Fruit fly (Drosophila melanogaster) whole organism, embryonic: Measurements from ENCODE around the gene CG32708.

Experiments
- Ada2b ChIP-seq: fragments of 200-800 bp; sonication (Bioruptor generic); IDR thresholded peaks from 2 replicates; pipeline ENCODE4 v1.3.6; 2022; ENCODE audit warnings: missing biosample characterization, missing genetic modification characterization
- Blimp-1 ChIP-seq: fragments of 200-800 bp; sonication (Bioruptor generic); optimal IDR thresholded peaks from 3 replicates; lab custom pipeline; 2018; ENCODE audit warnings: missing biosample characterization, missing genetic modification characterization, mild to moderate bottlenecking, moderate library complexity, missing genetic modification reagents
- CG12219 ChIP-seq: fragments of 200-800 bp; sonication (Bioruptor generic); optimal IDR thresholded peaks from 3 replicates; lab custom pipeline; 2018; ENCODE audit warnings: missing biosample characterization, mild to moderate bottlenecking, missing genetic modification characterization
- CG12236 ChIP-seq: fragments of 200-800 bp; sonication (Bioruptor generic); optimal IDR thresholded peaks from 2 replicates; lab custom pipeline; 2016; ENCODE audit warnings: missing biosample characterization, missing genetic modification characterization
- CG12769 ChIP-seq: fragments of 200-800 bp; sonication (Bioruptor generic); optimal IDR thresholded peaks from 2 replicates; lab custom pipeline; 2019; ENCODE audit warnings: missing biosample characterization, mild to moderate bottlenecking, missing genetic modification characterization, moderate library complexity
- CG13123 ChIP-seq: fragments of 200-800 bp; sonication (Bioruptor generic); optimal IDR thresholded peaks from 2 replicates; lab custom pipeline; 2016; ENCODE audit warnings: missing biosample characterization, missing genetic modification characterization
- CG14667 ChIP-seq: fragments of 200-800 bp; sonication (Bioruptor generic); IDR thresholded peaks from 2 replicates; pipeline ENCODE4 v1.3.6; 2022; ENCODE audit warnings: missing biosample characterization, missing genetic modification characterization
- CG15696 ChIP-seq: fragments of 200-800 bp; sonication (Bioruptor generic); optimal IDR thresholded peaks from 2 replicates; lab custom pipeline; 2019; ENCODE audit warnings: missing biosample characterization, mild to moderate bottlenecking, missing genetic modification characterization, moderate library complexity
- CG16863 ChIP-seq: fragments of 200-800 bp; sonication (Bioruptor generic); optimal IDR thresholded peaks from 3 replicates; lab custom pipeline; 2016; ENCODE audit warnings: missing biosample characterization, missing genetic modification characterization
- CG2129 ChIP-seq: fragments of 200-800 bp; sonication (Bioruptor generic); IDR thresholded peaks from 2 replicates; pipeline ENCODE4 v1.3.6; 2022; ENCODE audit warnings: missing biosample characterization, missing genetic modification characterization; ENCODE audit not compliant: partially characterized antibody
- CG2875 ChIP-seq: fragments of 200-800 bp; sonication (Bioruptor generic); optimal IDR thresholded peaks from 2 replicates; lab custom pipeline; 2017; ENCODE audit warnings: missing biosample characterization, mild to moderate bottlenecking, missing genetic modification characterization, missing genetic modification reagents
- CG3281 ChIP-seq: fragments of 200-800 bp; sonication (Bioruptor generic); optimal IDR thresholded peaks from 3 replicates; lab custom pipeline; 2017; ENCODE audit warnings: missing biosample characterization, mild to moderate bottlenecking, missing genetic modification characterization
- CG34422 ChIP-seq: fragments of 200-800 bp; sonication (Bioruptor generic); IDR thresholded peaks from 3 replicates; pipeline ENCODE4 v1.3.6; 2022; ENCODE audit warnings: missing biosample characterization, missing genetic modification characterization
- CG4707 ChIP-seq: fragments of 200-800 bp; sonication (Bioruptor generic); optimal IDR thresholded peaks from 2 replicates; lab custom pipeline; 2018; ENCODE audit warnings: missing biosample characterization, mild to moderate bottlenecking, missing genetic modification characterization, moderate library complexity
- CG6272 ChIP-seq: fragments of 200-800 bp; sonication (Bioruptor generic); IDR thresholded peaks from 2 replicates; pipeline ENCODE4 v1.3.6; 2022; ENCODE audit warnings: missing biosample characterization, missing genetic modification characterization
- CG7987 ChIP-seq: fragments of 200-800 bp; sonication (Bioruptor generic); optimal IDR thresholded peaks from 2 replicates; lab custom pipeline; 2018; ENCODE audit warnings: missing biosample characterization, mild to moderate bottlenecking, missing genetic modification characterization, moderate library complexity
- CG8290 ChIP-seq, 3 experiments: fragments of 200-800 bp; sonication (Bioruptor generic); optimal IDR thresholded peaks; 2 replicates each; lab custom pipeline; 2016 to 2019; ENCODE audit warnings: missing biosample characterization in 3 of 3, missing genetic modification characterization in 3 of 3, mild to moderate bottlenecking in 2 of 3, moderate library complexity in 1 of 3
- CG9932 ChIP-seq: fragments of 200-800 bp; sonication (Bioruptor generic); IDR thresholded peaks from 2 replicates; pipeline ENCODE4 v1.3.6; 2022; ENCODE audit warnings: missing biosample characterization, missing genetic modification characterization
- Doc2 ChIP-seq: fragments of 200-800 bp; sonication (Bioruptor generic); IDR thresholded peaks from 2 replicates; pipeline ENCODE4 v1.3.6; 2022; ENCODE audit warnings: missing biosample characterization, missing genetic modification characterization
- Dref ChIP-seq: fragments of 200-800 bp; sonication (Bioruptor generic); IDR thresholded peaks from 2 replicates; pipeline ENCODE4 v1.3.6; 2022; ENCODE audit warnings: missing biosample characterization, missing genetic modification characterization
- Drgx ChIP-seq: fragments of 200-800 bp; sonication (Bioruptor generic); IDR thresholded peaks from 2 replicates; pipeline ENCODE4 v1.3.6; 2022; ENCODE audit warnings: missing biosample characterization, missing genetic modification characterization
- Gsc ChIP-seq: fragments of 200-800 bp; sonication (Bioruptor generic); IDR thresholded peaks from 2 replicates; pipeline ENCODE4 v1.3.6; 2022; ENCODE audit warnings: missing biosample characterization, missing genetic modification characterization
- HLHmδ ChIP-seq: fragments of 200-800 bp; sonication (Bioruptor generic); optimal IDR thresholded peaks from 2 replicates; lab custom pipeline; 2018; ENCODE audit warnings: missing biosample characterization, mild to moderate bottlenecking, missing genetic modification characterization, moderate library complexity
- Hand ChIP-seq: fragments of 200-800 bp; sonication (Bioruptor generic); optimal IDR thresholded peaks from 2 replicates; lab custom pipeline; 2017; ENCODE audit warnings: mild to moderate bottlenecking, missing biosample characterization, missing genetic modification reagents, missing genetic modification characterization
- Hmx ChIP-seq: fragments of 200-800 bp; sonication (Bioruptor generic); optimal IDR thresholded peaks from 2 replicates; lab custom pipeline; 2016; ENCODE audit warnings: missing biosample characterization, missing genetic modification characterization
- Lpt ChIP-seq: fragments of >200 bp; optimal IDR thresholded peaks from 2 replicates; lab custom pipeline; 2018; ENCODE audit warnings: missing biosample characterization, missing genetic modification characterization
- NC2β ChIP-seq: fragments of 200-800 bp; sonication (Bioruptor generic); optimal IDR thresholded peaks from 2 replicates; lab custom pipeline; 2016; ENCODE audit warnings: missing biosample characterization, missing genetic modification characterization
- Nf-YB ChIP-seq: fragments of 200-800 bp; sonication (Bioruptor generic); optimal IDR thresholded peaks from 3 replicates; lab custom pipeline; 2019; ENCODE audit warnings: missing biosample characterization, mild to moderate bottlenecking, missing genetic modification characterization, moderate library complexity
- Oli ChIP-seq: fragments of 200-800 bp; sonication (Bioruptor generic); optimal IDR thresholded peaks from 2 replicates; lab custom pipeline; 2018; ENCODE audit warnings: missing biosample characterization, mild to moderate bottlenecking, missing genetic modification characterization, moderate library complexity
- Optix ChIP-seq: fragments of 200-800 bp; sonication (Bioruptor generic); IDR thresholded peaks from 3 replicates; pipeline ENCODE4 v1.3.6; 2022; ENCODE audit warnings: missing biosample characterization, missing genetic modification characterization
- Ravus ChIP-seq: fragments of 200-800 bp; sonication (Bioruptor generic); IDR thresholded peaks from 2 replicates; pipeline ENCODE4 v1.3.6; 2022; ENCODE audit warnings: missing biosample characterization, missing genetic modification characterization
- Six4 ChIP-seq: fragments of 200-800 bp; sonication (Bioruptor generic); optimal IDR thresholded peaks from 2 replicates; lab custom pipeline; 2016; ENCODE audit warnings: missing biosample characterization, missing genetic modification characterization
- Xbp1 ChIP-seq: fragments of 200-800 bp; sonication (Bioruptor generic); optimal IDR thresholded peaks from 3 replicates; lab custom pipeline; 2016; ENCODE audit warnings: missing biosample characterization, mild to moderate bottlenecking, missing genetic modification characterization
- YL-1 ChIP-seq: fragments of 200-800 bp; sonication (Bioruptor generic); optimal IDR thresholded peaks from 3 replicates; lab custom pipeline; 2017; ENCODE audit warnings: missing biosample characterization, mild to moderate bottlenecking, missing genetic modification characterization
- ato ChIP-seq: fragments of 200-800 bp; sonication (Bioruptor generic); IDR thresholded peaks from 2 replicates; pipeline ENCODE4 v1.3.6; 2022; ENCODE audit warnings: missing biosample characterization, missing genetic modification characterization; ENCODE audit not compliant: partially characterized antibody
- btn ChIP-seq: fragments of 200-800 bp; sonication (Bioruptor generic); optimal IDR thresholded peaks from 2 replicates; lab custom pipeline; 2016; ENCODE audit warnings: missing biosample characterization, missing genetic modification characterization
- cg ChIP-seq: fragments of 200-800 bp; sonication (Bioruptor generic); optimal IDR thresholded peaks from 3 replicates; lab custom pipeline; 2019; ENCODE audit warnings: missing biosample characterization, mild to moderate bottlenecking, missing genetic modification characterization, moderate library complexity
- crc ChIP-seq: fragments of 200-800 bp; sonication (Bioruptor generic); optimal IDR thresholded peaks from 2 replicates; lab custom pipeline; 2016; ENCODE audit warnings: missing biosample characterization, missing genetic modification characterization
- da ChIP-seq: fragments of 200-800 bp; sonication (Bioruptor generic); optimal IDR thresholded peaks from 2 replicates; lab custom pipeline; 2016; ENCODE audit warnings: missing biosample characterization, missing genetic modification characterization
- dmrt11E ChIP-seq: fragments of 200-800 bp; sonication (Bioruptor generic); optimal IDR thresholded peaks from 3 replicates; lab custom pipeline; 2018; ENCODE audit warnings: missing biosample characterization, mild to moderate bottlenecking, missing genetic modification characterization, moderate library complexity
- emc ChIP-seq: fragments of 200-800 bp; sonication (Bioruptor generic); optimal IDR thresholded peaks from 2 replicates; lab custom pipeline; 2016; ENCODE audit warnings: missing biosample characterization, missing genetic modification characterization
- eve ChIP-seq, 2 experiments: fragments of >200 bp; optimal IDR thresholded peaks; 2 replicates each; lab custom pipeline; 2017; ENCODE audit warnings: missing biosample characterization in 2 of 2, missing genetic modification characterization in 2 of 2
- fd3F ChIP-seq: fragments of 200-800 bp; sonication (Bioruptor generic); optimal IDR thresholded peaks from 2 replicates; lab custom pipeline; 2018; ENCODE audit warnings: missing biosample characterization, mild to moderate bottlenecking, missing genetic modification characterization, moderate library complexity
- kay ChIP-seq: fragments of 200-800 bp; sonication (Bioruptor generic); optimal IDR thresholded peaks from 2 replicates; lab custom pipeline; 2016; ENCODE audit warnings: missing biosample characterization, missing genetic modification characterization
- ken ChIP-seq: fragments of 200-800 bp; sonication (Bioruptor generic); IDR thresholded peaks from 3 replicates; pipeline ENCODE4 v1.3.6; 2022; ENCODE audit warnings: missing biosample characterization, missing genetic modification characterization
- maf-S ChIP-seq: fragments of 200-800 bp; sonication (Bioruptor generic); optimal IDR thresholded peaks from 2 replicates; lab custom pipeline; 2016; ENCODE audit warnings: missing biosample characterization, missing genetic modification characterization
- pb ChIP-seq: fragments of 200-800 bp; sonication (Bioruptor generic); optimal IDR thresholded peaks from 3 replicates; lab custom pipeline; 2016; ENCODE audit warnings: missing biosample characterization, missing genetic modification characterization
- pnt ChIP-seq: fragments of 200-800 bp; sonication (Bioruptor generic); optimal IDR thresholded peaks from 3 replicates; lab custom pipeline; 2016; ENCODE audit warnings: missing biosample characterization, missing genetic modification characterization
- pzg ChIP-seq: fragments of 200-800 bp; sonication (Bioruptor generic); optimal IDR thresholded peaks from 3 replicates; lab custom pipeline; 2018; ENCODE audit warnings: missing biosample characterization, mild to moderate bottlenecking, missing genetic modification characterization, moderate library complexity
- ranshi ChIP-seq: fragments of 200-800 bp; sonication (Bioruptor generic); IDR thresholded peaks from 2 replicates; pipeline ENCODE4 v1.3.6; 2022; ENCODE audit warnings: missing biosample characterization, missing genetic modification characterization
- tx ChIP-seq: fragments of 200-800 bp; sonication (Bioruptor generic); optimal IDR thresholded peaks from 2 replicates; lab custom pipeline; 2016; ENCODE audit warnings: missing biosample characterization, missing genetic modification characterization

CG32708 gene

dm6 chrX:9080962-9081361 is 4.8 kb upstream of the CG32708 start, which contains the start of the genes CG7246 and HP1b (continued):
- TF ChIP-seq Nf-YB (GFP tag; lab: Kevin White, UChicago) (no peak), CG14667 (GFP tag; lab: Robert Waterston, UW) (peak; percentile 47; the same call in 1 of the 2 replicates), Xbp1 (GFP tag; lab: Kevin White, UChicago) (peak; percentile 78), eve (GFP tag; optimal IDR thresholded peaks at IDR 0.05; lab: Kevin White, UChicago) (no peak), Oli (tag; lab: Kevin White, UChicago) (peak; percentile 31), Gsc (no peak), CG12236 (GFP tag; lab: Kevin White, UChicago) (no peak), Hmx (GFP tag; lab: Kevin White, UChicago) (no peak), YL-1 (GFP tag; lab: Kevin White, UChicago) (peak; percentile 54), CG8290 (GFP tag; optimal IDR thresholded peaks at IDR 0.05; lab: Kevin White, UChicago) (peak; percentile 56), CG8290 (tag; optimal IDR thresholded peaks at IDR 0.05; lab: Kevin White, UChicago) (no peak), CG16863 (GFP tag; lab: Kevin White, UChicago) (no peak), CG3281 (GFP tag; lab: Kevin White, UChicago) (peak; percentile 63), CG15696 (tag; lab: Kevin White, UChicago) (peak; percentile 58), CG34422 (peak; percentile 80), HLHmδ (no peak), btn (GFP tag; lab: Kevin White, UChicago) (no peak), tx (GFP tag; lab: Kevin White, UChicago) (no peak), CG12219 (peak; percentile 3), CG4707 (no peak), CG2875 (GFP tag; lab: Kevin White, UChicago) (no peak), pnt (GFP tag; lab: Kevin White, UChicago) (no peak), Optix (GFP tag; lab: Robert Waterston, UW) (peak; percentile 79), dmrt11E (tag; lab: Kevin White, UChicago) (peak; percentile 54), Dref (GFP tag; lab: Robert Waterston, UW) (peak; percentile 63), ken (GFP tag; lab: Robert Waterston, UW) (peak; percentile 75), da (GFP tag; lab: Kevin White, UChicago) (no peak), Drgx (GFP tag; lab: Robert Waterston, UW) (peak; percentile 64), NC2β (GFP tag; lab: Kevin White, UChicago) (no peak), CG9932 (GFP tag; lab: Robert Waterston, UW) (peak; percentile 84), Hand (GFP tag; lab: Kevin White, UChicago) (no peak), emc (GFP tag; lab: Kevin White, UChicago) (no peak), fd3F (GFP tag; lab: Kevin White, UChicago) (peak; percentile 25), CG12769 (no peak), CG7987 (GFP tag; lab: Kevin White, UChicago) (peak; percentile 44), Ada2b (GFP tag; lab: Robert Waterston, UW) (peak; percentile 68), Lpt (GFP tag; lab: Kevin White, UChicago) (no peak), maf-S (GFP tag; lab: Kevin White, UChicago) (peak; percentile 29), Six4 (GFP tag; lab: Kevin White, UChicago) (peak; percentile 41), Blimp-1 (GFP tag; lab: Kevin White, UChicago) (peak; percentile 63), kay (GFP tag; lab: Kevin White, UChicago) (peak; percentile 27), Ravus (GFP tag; lab: Robert Waterston, UW) (peak; percentile 32), CG2129 (GFP tag; lab: Robert Waterston, UW) (0 out of 2 replicates have a peak, but pooled peaks have one; percentile 30), ranshi (peak; percentile 65; the same call in 1 of the 2 replicates), crc (GFP tag; lab: Kevin White, UChicago) (no peak), cg (GFP tag; lab: Kevin White, UChicago) (no peak), pzg (GFP tag; lab: Kevin White, UChicago) (peak; percentile 40), ato (GFP tag; lab: Robert Waterston, UW) (peak; percentile 57; the same call in 1 of the 2 replicates), pb (GFP tag; lab: Kevin White, UChicago) (no peak), CG6272 (GFP tag; lab: Robert Waterston, UW) (peak; percentile 81), CG13123 (peak; percentile 47), Doc2 (no peak)
